Fruit fly (Drosophila melanogaster) whole organism, pupa: ENCODE measurements around the gene CG10508.

Experiments used
- CG10348 ChIP-seq: fragments of 200-800 bp; sonication (Bioruptor generic); IDR thresholded peaks from 2 replicates; pipeline ENCODE4 v1.3.6; 2022; ENCODE audit warnings: missing biosample characterization, missing genetic modification characterization
- CG13204 ChIP-seq: fragments of 200-800 bp; sonication (Bioruptor generic); optimal IDR thresholded peaks from 2 replicates; lab custom pipeline; 2018; ENCODE audit warnings: missing biosample characterization, mild to moderate bottlenecking, missing genetic modification characterization, moderate library complexity
- CG15710 ChIP-seq: fragments of 200-800 bp; sonication (Bioruptor generic); optimal IDR thresholded peaks from 2 replicates; lab custom pipeline; 2018; ENCODE audit warnings: missing biosample characterization, mild to moderate bottlenecking, missing genetic modification characterization, moderate library complexity
- CG17806 ChIP-seq: fragments of 200-800 bp; sonication (Bioruptor generic); optimal IDR thresholded peaks from 2 replicates; lab custom pipeline; 2018; ENCODE audit warnings: missing biosample characterization, mild to moderate bottlenecking, missing genetic modification characterization, moderate library complexity
- CG32121 ChIP-seq: fragments of 200-800 bp; sonication (Bioruptor generic); IDR thresholded peaks from 2 replicates; pipeline ENCODE4 v1.3.6; 2022; ENCODE audit warnings: missing biosample characterization, missing genetic modification characterization
- CG34367 ChIP-seq: fragments of 200-800 bp; sonication (Bioruptor generic); optimal IDR thresholded peaks from 2 replicates; lab custom pipeline; 2018; ENCODE audit warnings: missing biosample characterization, mild to moderate bottlenecking, missing genetic modification characterization
- EcR ChIP-seq: fragments of 200-800 bp; sonication (Bioruptor generic); optimal IDR thresholded peaks from 3 replicates; lab custom pipeline; 2019; ENCODE audit warnings: missing biosample characterization, missing genetic modification characterization, mild to moderate bottlenecking, moderate library complexity, missing genetic modification reagents
- Ets98B ChIP-seq: fragments of 200-800 bp; sonication (Bioruptor generic); IDR thresholded peaks from 2 replicates; pipeline ENCODE4 v1.3.6; 2022; ENCODE audit warnings: missing biosample characterization, missing genetic modification characterization
- Snoo ChIP-seq: fragments of 200-800 bp; sonication (Bioruptor generic); optimal IDR thresholded peaks from 3 replicates; lab custom pipeline; 2017; ENCODE audit warnings: missing biosample characterization, mild to moderate bottlenecking, missing genetic modification characterization, inconsistent platforms

dm6 chr3L:21251381-21251780, 41.4 kb downstream of the CG10508 start:
- TF ChIP-seq Ets98B (GFP tag; lab: Robert Waterston, UW) (peak; percentile 47; the same call in 1 of the 2 replicates), CG10348 (GFP tag; lab: Robert Waterston, UW) (no peak), Snoo (tag; lab: Kevin White, UChicago) (peak; percentile 19), CG34367 (tag; lab: Kevin White, UChicago) (peak; percentile 61), CG15710 (tag; lab: Kevin White, UChicago) (peak; percentile 73), CG13204 (GFP tag; lab: Kevin White, UChicago) (peak; percentile 86), CG17806 (tag; lab: Kevin White, UChicago) (peak; percentile 64), EcR (peak; percentile 95), CG32121 (GFP tag; lab: Robert Waterston, UW) (peak; percentile 74; the same call in 1 of the 2 replicates)
